Worm (Caenorhabditis elegans) whole organism, L1 larva: ENCODE results near the gene rab-3.

ENCODE experiments used
- C16A3.4 ChIP-seq: fragments of 150-350 bp; optimal IDR thresholded peaks from 2 replicates; lab custom pipeline; 2014; ENCODE audit warnings: missing biosample characterization, missing genetic modification characterization
- C34B4.2 ChIP-seq: sonication (generic microtip); optimal IDR thresholded peaks from 2 replicates; lab custom pipeline; 2017; ENCODE audit warnings: mild to moderate bottlenecking, missing genetic modification characterization, missing compliant biosample characterization
- Y116A8C.19 ChIP-seq: sonication (generic microtip); optimal IDR thresholded peaks from 2 replicates; lab custom pipeline; 2016; ENCODE audit warnings: missing compliant biosample characterization, missing genetic modification characterization, borderline replicate concordance
- aly-2 ChIP-seq: fragments of 150-350 bp; optimal IDR thresholded peaks from 2 replicates; lab custom pipeline; 2014; ENCODE audit warnings: missing biosample characterization, missing genetic modification characterization
- ama-1 ChIP-seq: fragments of 150-350 bp; optimal IDR thresholded peaks from 2 replicates; lab custom pipeline; 2014
- blmp-1 ChIP-seq: fragments of 150-350 bp; optimal IDR thresholded peaks from 2 replicates; lab custom pipeline; 2014; ENCODE audit warnings: missing biosample characterization, missing genetic modification characterization
- ceh-63 ChIP-seq: fragments of 200-800 bp; sonication (Bioruptor generic); optimal IDR thresholded peaks from 2 replicates; lab custom pipeline; 2018; ENCODE audit warnings: mild to moderate bottlenecking, missing genetic modification characterization, missing compliant biosample characterization
- ceh-8 ChIP-seq: fragments of 200-800 bp; sonication (Bioruptor generic); optimal IDR thresholded peaks from 2 replicates; lab custom pipeline; 2018; ENCODE audit warnings: mild to moderate bottlenecking, missing genetic modification characterization, moderate library complexity, missing compliant biosample characterization
- ceh-88 ChIP-seq: fragments of 200-800 bp; sonication (Bioruptor generic); IDR thresholded peaks from 2 replicates; pipeline ENCODE4 v1.3.6; 2022; ENCODE audit warnings: missing genetic modification characterization, missing compliant biosample characterization
- dpl-1 ChIP-seq, 3 experiments: fragments of 150-350 bp in 2 of 3; sonication (generic microtip) in 1 of 3; optimal IDR thresholded peaks; 2 replicates each; lab custom pipeline; 2014 to 2017; ENCODE audit warnings: missing biosample characterization in 3 of 3, missing genetic modification characterization in 3 of 3, missing genetic modification reagents in 3 of 3
- dsc-1 ChIP-seq: sonication (generic microtip); optimal IDR thresholded peaks from 2 replicates; lab custom pipeline; 2016; ENCODE audit warnings: mild to moderate bottlenecking, missing genetic modification characterization, missing compliant biosample characterization
- efl-1 ChIP-seq, 4 experiments: fragments of 150-350 bp; optimal IDR thresholded peaks in 3 of 4; peaks in 1 of 4; 1 replicate in 1 of 4; 2 replicates in 3 of 4; lab custom pipeline; 2014; ENCODE audit warnings: missing biosample characterization in 2 of 4, missing genetic modification characterization in 2 of 4, missing genetic modification reagents in 2 of 4
- efl-3 ChIP-seq: fragments of 200-800 bp; sonication (Bioruptor generic); optimal IDR thresholded peaks from 2 replicates; lab custom pipeline; 2018; ENCODE audit warnings: mild to moderate bottlenecking, missing genetic modification characterization, missing compliant biosample characterization
- elt-2 ChIP-seq: sonication (generic microtip); optimal IDR thresholded peaks from 2 replicates; lab custom pipeline; 2016; ENCODE audit warnings: missing genetic modification characterization, mild to moderate bottlenecking, inconsistent platforms, missing compliant biosample characterization, missing genetic modification reagents
- ets-5 ChIP-seq: fragments of 200-800 bp; sonication (Bioruptor generic); IDR thresholded peaks from 2 replicates; pipeline ENCODE4 v1.3.6; 2022; ENCODE audit warnings: missing genetic modification characterization, missing compliant biosample characterization
- fkh-10 ChIP-seq: sonication (generic microtip); optimal IDR thresholded peaks from 2 replicates; lab custom pipeline; 2017; ENCODE audit warnings: missing biosample characterization, missing genetic modification reagents, missing genetic modification characterization
- fkh-8 ChIP-seq: sonication (generic microtip); optimal IDR thresholded peaks from 2 replicates; lab custom pipeline; 2016; ENCODE audit warnings: mild to moderate bottlenecking, missing genetic modification characterization, missing compliant biosample characterization
- fos-1 ChIP-seq: fragments of 150-350 bp; optimal IDR thresholded peaks from 2 replicates; lab custom pipeline; 2014; ENCODE audit warnings: missing biosample characterization, missing genetic modification characterization
- grh-1 ChIP-seq: fragments of 200-800 bp; sonication (Bioruptor generic); IDR thresholded peaks from 2 replicates; pipeline ENCODE4 v1.3.6; 2022; ENCODE audit warnings: missing genetic modification reagents, missing genetic modification characterization, missing compliant biosample characterization
- hlh-17 ChIP-seq: fragments of 200-800 bp; sonication (Bioruptor generic); optimal IDR thresholded peaks from 2 replicates; lab custom pipeline; 2018; ENCODE audit warnings: missing genetic modification characterization, mild to moderate bottlenecking, missing compliant biosample characterization, moderate library complexity, borderline replicate concordance
- irx-1 ChIP-seq: sonication (generic microtip); optimal IDR thresholded peaks from 2 replicates; lab custom pipeline; 2016; ENCODE audit warnings: missing genetic modification characterization, missing compliant biosample characterization
- jun-1 ChIP-seq: fragments of 150-350 bp; optimal IDR thresholded peaks from 2 replicates; lab custom pipeline; 2014; ENCODE audit warnings: missing biosample characterization, missing genetic modification reagents, missing genetic modification characterization
- lin-13 ChIP-seq: fragments of 150-350 bp; optimal IDR thresholded peaks from 2 replicates; lab custom pipeline; 2014; ENCODE audit warnings: missing biosample characterization, missing genetic modification reagents, missing genetic modification characterization
- lin-14 ChIP-seq: fragments of 200-800 bp; sonication (Bioruptor generic); optimal IDR thresholded peaks from 2 replicates; lab custom pipeline; 2018; ENCODE audit warnings: mild to moderate bottlenecking, missing genetic modification characterization, moderate library complexity, missing compliant biosample characterization
- lin-39 ChIP-seq: fragments of 150-350 bp; optimal IDR thresholded peaks from 2 replicates; lab custom pipeline; 2014; ENCODE audit warnings: missing biosample characterization, missing genetic modification reagents, missing genetic modification characterization
- lir-3 ChIP-seq: sonication (generic microtip); optimal IDR thresholded peaks from 2 replicates; lab custom pipeline; 2016; ENCODE audit warnings: mild to moderate bottlenecking, missing genetic modification characterization, moderate library complexity, missing compliant biosample characterization; ENCODE audit not compliant: poor library complexity
- lsy-2 ChIP-seq, 2 experiments: fragments of 150-350 bp; optimal IDR thresholded peaks; 2 replicates each; lab custom pipeline; 2014; ENCODE audit warnings: missing biosample characterization in 2 of 2, missing genetic modification characterization in 2 of 2
- mab-9 ChIP-seq: fragments of 200-800 bp; sonication (Bioruptor generic); IDR thresholded peaks from 2 replicates; pipeline ENCODE4 v1.3.6; 2022; ENCODE audit warnings: missing genetic modification reagents, missing genetic modification characterization, missing compliant biosample characterization
- mdl-1 ChIP-seq, 2 experiments: fragments of 150-350 bp; optimal IDR thresholded peaks; 2 replicates each; lab custom pipeline; 2014 to 2017; ENCODE audit warnings: missing biosample characterization in 2 of 2, missing genetic modification characterization in 2 of 2, inconsistent platforms in 1 of 2
- mef-2 ChIP-seq: fragments of 150-350 bp; optimal IDR thresholded peaks from 2 replicates; lab custom pipeline; 2014; ENCODE audit warnings: missing biosample characterization, missing genetic modification characterization
- nhr-11 ChIP-seq: fragments of 150-350 bp; optimal IDR thresholded peaks from 2 replicates; lab custom pipeline; 2014; ENCODE audit warnings: missing biosample characterization, missing genetic modification characterization
- nhr-12 ChIP-seq: sonication (generic microtip); optimal IDR thresholded peaks from 2 replicates; lab custom pipeline; 2017; ENCODE audit warnings: missing biosample characterization, missing genetic modification characterization
- nhr-19 ChIP-seq: fragments of 200-800 bp; sonication (Bioruptor generic); conservative IDR thresholded peaks from 2 replicates; pipeline ENCODE4 v1.3.6; 2022; ENCODE audit warnings: missing genetic modification characterization, missing compliant biosample characterization
- nhr-20 ChIP-seq: sonication (generic microtip); optimal IDR thresholded peaks from 2 replicates; lab custom pipeline; 2016; ENCODE audit warnings: mild to moderate bottlenecking, missing genetic modification characterization, missing compliant biosample characterization
- nhr-237 ChIP-seq: fragments of 150-350 bp; optimal IDR thresholded peaks from 2 replicates; lab custom pipeline; 2014; ENCODE audit warnings: missing biosample characterization, missing genetic modification characterization
- nhr-28 ChIP-seq: fragments of 150-350 bp; optimal IDR thresholded peaks from 2 replicates; lab custom pipeline; 2014; ENCODE audit warnings: missing biosample characterization, missing genetic modification characterization
- nhr-47 ChIP-seq: sonication (generic microtip); optimal IDR thresholded peaks from 2 replicates; lab custom pipeline; 2016; ENCODE audit warnings: mild to moderate bottlenecking, missing genetic modification characterization, moderate library complexity, missing compliant biosample characterization
- nhr-71 ChIP-seq: sonication (generic microtip); optimal IDR thresholded peaks from 2 replicates; lab custom pipeline; 2016; ENCODE audit warnings: mild to moderate bottlenecking, missing genetic modification characterization, moderate library complexity, missing compliant biosample characterization
- nhr-77 ChIP-seq: fragments of 150-350 bp; optimal IDR thresholded peaks from 2 replicates; lab custom pipeline; 2014; ENCODE audit warnings: missing biosample characterization, missing genetic modification characterization
- nhr-90 ChIP-seq: sonication (generic microtip); optimal IDR thresholded peaks from 2 replicates; lab custom pipeline; 2016; ENCODE audit warnings: mild to moderate bottlenecking, missing genetic modification characterization, missing compliant biosample characterization; ENCODE audit not compliant: poor library complexity
- pag-3 ChIP-seq: sonication (generic microtip); optimal IDR thresholded peaks from 2 replicates; lab custom pipeline; 2017; ENCODE audit warnings: missing genetic modification characterization, mild to moderate bottlenecking, missing compliant biosample characterization, antibody characterized with exemption, borderline replicate concordance; ENCODE audit not compliant: insufficient read depth
- pax-3 ChIP-seq: fragments of 200-800 bp; sonication (Bioruptor generic); optimal IDR thresholded peaks from 2 replicates; lab custom pipeline; 2018; ENCODE audit warnings: mild to moderate bottlenecking, missing genetic modification characterization, moderate library complexity, missing compliant biosample characterization
- pqm-1 ChIP-seq: sonication (generic microtip); optimal IDR thresholded peaks from 3 replicates; lab custom pipeline; 2017; ENCODE audit warnings: missing biosample characterization, missing genetic modification characterization
- rnt-1 ChIP-seq: sonication (generic microtip); optimal IDR thresholded peaks from 2 replicates; lab custom pipeline; 2016; ENCODE audit warnings: mild to moderate bottlenecking, missing genetic modification characterization, moderate library complexity, missing compliant biosample characterization
- skn-1 ChIP-seq: fragments of 150-350 bp; optimal IDR thresholded peaks from 2 replicates; lab custom pipeline; 2014; ENCODE audit warnings: missing biosample characterization, missing genetic modification characterization
- snpc-4 ChIP-seq: fragments of 150-350 bp; optimal IDR thresholded peaks from 2 replicates; lab custom pipeline; 2014; ENCODE audit warnings: missing biosample characterization, missing genetic modification characterization
- sox-4 ChIP-seq: sonication (generic microtip); optimal IDR thresholded peaks from 2 replicates; lab custom pipeline; 2016; ENCODE audit warnings: missing genetic modification characterization, missing compliant biosample characterization
- sptf-1 ChIP-seq: fragments of 150-350 bp; optimal IDR thresholded peaks from 2 replicates; lab custom pipeline; 2014; ENCODE audit warnings: missing biosample characterization, missing genetic modification characterization
- tbx-2 ChIP-seq: sonication (generic microtip); optimal IDR thresholded peaks from 2 replicates; lab custom pipeline; 2016; ENCODE audit warnings: missing genetic modification characterization, missing compliant biosample characterization
- unc-86 ChIP-seq: sonication (generic microtip); optimal IDR thresholded peaks from 2 replicates; lab custom pipeline; 2016; ENCODE audit warnings: missing genetic modification characterization, missing compliant biosample characterization
- vab-15 ChIP-seq: sonication (generic microtip); optimal IDR thresholded peaks from 2 replicates; lab custom pipeline; 2017; ENCODE audit warnings: missing genotype, mild to moderate bottlenecking, missing genetic modification characterization, missing compliant biosample characterization
- zag-1 ChIP-seq: fragments of 150-350 bp; optimal IDR thresholded peaks from 2 replicates; lab custom pipeline; 2014; ENCODE audit warnings: missing biosample characterization, missing genetic modification characterization
- zip-4 ChIP-seq: fragments of 200-800 bp; sonication (Bioruptor generic); optimal IDR thresholded peaks from 2 replicates; lab custom pipeline; 2018; ENCODE audit warnings: mild to moderate bottlenecking, missing genetic modification characterization, moderate library complexity, missing compliant biosample characterization

The rab-3 gene

ce11 chrII:5714807-5715206 lies 12.8 kb downstream of the rab-3 start, which contains the start of the genes tiar-1 and lelo-4 (continued):
- TF ChIP-seq nhr-19 = peak; percentile 50
- peak; percentile 66 for TF ChIP-seq C16A3.4 (tag; lab: Kevin White, UChicago)
- TF ChIP-seq hlh-17 (GFP tag; lab: Kevin White, UChicago) = no peak
- TF ChIP-seq grh-1 (GFP tag; lab: Robert Waterston, UW) = no peak
- no peak for TF ChIP-seq C34B4.2 (tag; lab: Kevin White, UChicago)
- peak in 1 of 2 experiments; percentile 3 for TF ChIP-seq mdl-1 (tag; optimal IDR thresholded peaks at IDR 0.05; lab: Kevin White, UChicago)
- peak; percentile 24 to 91 for TF ChIP-seq efl-1 (optimal IDR thresholded peaks at IDR 0.05; lab: Kevin White, UChicago)
- peak; percentile 90 to 98 for TF ChIP-seq efl-1 (GFP tag; optimal IDR thresholded peaks at IDR 0.05 in 1 of 2; lab: Kevin White, UChicago)
- no peak for TF ChIP-seq jun-1
- TF ChIP-seq nhr-71 (tag; lab: Kevin White, UChicago) = peak; percentile 73
- TF ChIP-seq ceh-8 (GFP tag; lab: Kevin White, UChicago) = no peak
- TF ChIP-seq Y116A8C.19 = no peak
- no peak for TF ChIP-seq pqm-1
- TF ChIP-seq ceh-63 (GFP tag; lab: Kevin White, UChicago) = no peak
- no peak for TF ChIP-seq vab-15
- TF ChIP-seq rnt-1 (tag; lab: Kevin White, UChicago) = peak; percentile 74
- peak; percentile 85 to 94 (median 87) for TF ChIP-seq dpl-1 (GFP tag; optimal IDR thresholded peaks at IDR 0.05; lab: Kevin White, UChicago)
- TF ChIP-seq nhr-47 (tag; lab: Kevin White, UChicago) = peak; percentile 42
- no peak for TF ChIP-seq pax-3
- TF ChIP-seq sptf-1 = no peak
- peak; percentile 58 for TF ChIP-seq skn-1 (tag; lab: Kevin White, UChicago)
- TF ChIP-seq lin-39 (tag; lab: Kevin White, UChicago) = no peak
- TF ChIP-seq efl-3 (GFP tag; lab: Kevin White, UChicago) = no peak
- TF ChIP-seq elt-2 (tag; lab: Kevin White, UChicago) = no peak
- no peak for TF ChIP-seq nhr-12
- TF ChIP-seq fkh-8 = peak; percentile 44
- peak; percentile 76 for TF ChIP-seq lin-14
- TF ChIP-seq zag-1 (tag; lab: Kevin White, UChicago) = no peak
- TF ChIP-seq nhr-90 (tag; lab: Kevin White, UChicago) = peak; percentile 19
- no peak for TF ChIP-seq ama-1 (lab: Kevin White, UChicago)
- peak; percentile 73 to 91 for TF ChIP-seq lsy-2 (tag; optimal IDR thresholded peaks at IDR 0.05; lab: Kevin White, UChicago)
- no peak for TF ChIP-seq fkh-10
- no peak for TF ChIP-seq nhr-237 (tag; lab: Kevin White, UChicago)
- no peak for TF ChIP-seq sox-4 (tag; lab: Kevin White, UChicago)
- TF ChIP-seq lin-13 (GFP tag; lab: Kevin White, UChicago) = peak; percentile 50
- TF ChIP-seq zip-4 (GFP tag; lab: Kevin White, UChicago) = no peak
- TF ChIP-seq lir-3 (tag; lab: Kevin White, UChicago) = peak; percentile 42
- no peak for TF ChIP-seq dsc-1 (tag; lab: Kevin White, UChicago)
- TF ChIP-seq nhr-20 (tag; lab: Kevin White, UChicago) = peak; percentile 68
- TF ChIP-seq pag-3 (tag; lab: Kevin White, UChicago) = no peak
- TF ChIP-seq snpc-4 (tag; lab: Kevin White, UChicago) = peak; percentile 45
- no peak for TF ChIP-seq ceh-88 (GFP tag; lab: Robert Waterston, UW)
- peak; percentile 62 for TF ChIP-seq blmp-1 (tag; lab: Kevin White, UChicago)
- peak; percentile 57 for TF ChIP-seq tbx-2 (tag; lab: Kevin White, UChicago)
- no peak for TF ChIP-seq mab-9 (GFP tag; lab: Robert Waterston, UW)
- TF ChIP-seq ets-5 (GFP tag; lab: Robert Waterston, UW) = no peak
- no peak for TF ChIP-seq nhr-11 (tag; lab: Kevin White, UChicago)
- TF ChIP-seq nhr-77 (tag; lab: Kevin White, UChicago) = peak; percentile 29
- TF ChIP-seq irx-1 (tag; lab: Kevin White, UChicago) = no peak
- no peak for TF ChIP-seq mef-2
- TF ChIP-seq aly-2 (tag; lab: Kevin White, UChicago) = no peak
- peak; percentile 60 for TF ChIP-seq fos-1 (tag; lab: Kevin White, UChicago)
- TF ChIP-seq unc-86 (tag; lab: Kevin White, UChicago) = peak; percentile 29
- TF ChIP-seq nhr-28 (tag; lab: Kevin White, UChicago) = no peak
